Fruit fly (Drosophila melanogaster) whole organism, embryonic: ENCODE results near the gene CG43339.
A peak's percentile ranks its signal among the peaks of the same experiment; 100 is the strongest.

Experiments used
- Adf1 ChIP-seq: fragments of 200-800 bp; sonication (Bioruptor generic); IDR thresholded peaks from 2 replicates; pipeline ENCODE4 v1.3.6; 2022; ENCODE audit warnings: missing biosample characterization, missing genetic modification characterization
- B-H2 ChIP-seq: fragments of 200-800 bp; sonication (Bioruptor generic); optimal IDR thresholded peaks from 2 replicates; lab custom pipeline; 2018; ENCODE audit warnings: missing biosample characterization, mild to moderate bottlenecking, missing genetic modification characterization
- Bteb2 ChIP-seq: fragments of 200-800 bp; sonication (Bioruptor generic); optimal IDR thresholded peaks from 2 replicates; lab custom pipeline; 2016; ENCODE audit warnings: missing biosample characterization, missing genetic modification characterization
- C15 ChIP-seq: fragments of 200-800 bp; sonication (Bioruptor generic); IDR thresholded peaks from 3 replicates; pipeline ENCODE4 v1.3.6; 2022; ENCODE audit warnings: missing biosample characterization, missing genetic modification characterization
- CG11456 ChIP-seq: fragments of 200-800 bp; sonication (Bioruptor generic); IDR thresholded peaks from 3 replicates; pipeline ENCODE4 v1.3.6; 2022; ENCODE audit warnings: missing biosample characterization, missing genetic modification characterization
- CG12104 ChIP-seq: fragments of 200-800 bp; sonication (Bioruptor generic); optimal IDR thresholded peaks from 3 replicates; lab custom pipeline; 2016; ENCODE audit warnings: missing biosample characterization, missing genetic modification characterization
- CG13123 ChIP-seq: fragments of 200-800 bp; sonication (Bioruptor generic); optimal IDR thresholded peaks from 2 replicates; lab custom pipeline; 2016; ENCODE audit warnings: missing biosample characterization, missing genetic modification characterization
- CG14710 ChIP-seq: fragments of 200-800 bp; sonication (Bioruptor generic); optimal IDR thresholded peaks from 3 replicates; lab custom pipeline; 2019; ENCODE audit warnings: missing biosample characterization, mild to moderate bottlenecking, missing genetic modification characterization, moderate library complexity
- CG1529 ChIP-seq: fragments of 200-800 bp; sonication (Bioruptor generic); optimal IDR thresholded peaks from 3 replicates; lab custom pipeline; 2018; ENCODE audit warnings: missing biosample characterization, missing genetic modification characterization
- CG1602 ChIP-seq: fragments of 200-800 bp; sonication (Bioruptor generic); optimal IDR thresholded peaks from 3 replicates; lab custom pipeline; 2016; ENCODE audit warnings: missing biosample characterization, missing genetic modification characterization
- CG18011 ChIP-seq: fragments of 200-800 bp; sonication (Bioruptor generic); optimal IDR thresholded peaks from 2 replicates; lab custom pipeline; 2017; ENCODE audit warnings: missing biosample characterization, missing genetic modification characterization, mild to moderate bottlenecking, moderate library complexity, missing genotype
- CG2202 ChIP-seq: fragments of 200-800 bp; sonication (Bioruptor generic); optimal IDR thresholded peaks from 2 replicates; lab custom pipeline; 2018; ENCODE audit warnings: missing biosample characterization, mild to moderate bottlenecking, missing genetic modification characterization
- CG4820 ChIP-seq: fragments of 200-800 bp; sonication (Bioruptor generic); optimal IDR thresholded peaks from 3 replicates; lab custom pipeline; 2016; ENCODE audit warnings: missing biosample characterization, missing genetic modification characterization
- CG5245 ChIP-seq: fragments of 200-800 bp; sonication (Bioruptor generic); optimal IDR thresholded peaks from 3 replicates; lab custom pipeline; 2016; ENCODE audit warnings: missing biosample characterization, missing genetic modification characterization
- CG6689 ChIP-seq: fragments of 200-800 bp; sonication (Bioruptor generic); IDR thresholded peaks from 2 replicates; pipeline ENCODE4 v1.3.6; 2022; ENCODE audit warnings: missing biosample characterization, missing genetic modification characterization
- CG9817 ChIP-seq: fragments of 200-800 bp; sonication (Bioruptor generic); optimal IDR thresholded peaks from 2 replicates; lab custom pipeline; 2018; ENCODE audit warnings: missing biosample characterization, mild to moderate bottlenecking, missing genetic modification characterization, moderate library complexity
- Deaf1 ChIP-seq: fragments of 200-800 bp; optimal IDR thresholded peaks from 3 replicates; lab custom pipeline; 2019; ENCODE audit warnings: missing biosample characterization, mild to moderate bottlenecking, missing genetic modification characterization, moderate library complexity
- Ets97D ChIP-seq: fragments of 200-800 bp; sonication (Bioruptor generic); optimal IDR thresholded peaks from 3 replicates; lab custom pipeline; 2016; ENCODE audit warnings: missing biosample characterization, missing genetic modification characterization
- HLH3B ChIP-seq: fragments of 200-800 bp; sonication (Bioruptor generic); IDR thresholded peaks from 2 replicates; pipeline ENCODE4 v1.3.6; 2022; ENCODE audit warnings: missing biosample characterization, missing genetic modification characterization
- Hand ChIP-seq: fragments of 200-800 bp; sonication (Bioruptor generic); optimal IDR thresholded peaks from 2 replicates; lab custom pipeline; 2017; ENCODE audit warnings: mild to moderate bottlenecking, missing biosample characterization, missing genetic modification reagents, missing genetic modification characterization
- HmgZ ChIP-seq: fragments of 200-800 bp; sonication (Bioruptor generic); optimal IDR thresholded peaks from 2 replicates; lab custom pipeline; 2018; ENCODE audit warnings: missing biosample characterization, mild to moderate bottlenecking, missing genetic modification characterization
- Med ChIP-seq: fragments of 200-800 bp; sonication (Bioruptor generic); peaks from one replicate; lab custom pipeline; 2016; ENCODE audit warnings: missing biosample characterization, missing genetic modification characterization, mild to moderate bottlenecking, inconsistent platforms, moderate library complexity
- Neu2 ChIP-seq: fragments of 200-800 bp; sonication (Bioruptor generic); optimal IDR thresholded peaks from 3 replicates; lab custom pipeline; 2016; ENCODE audit warnings: missing biosample characterization, missing genetic modification characterization, borderline replicate concordance
- Sox100B ChIP-seq: fragments of 200-800 bp; sonication (Bioruptor generic); optimal IDR thresholded peaks from 3 replicates; lab custom pipeline; 2018; ENCODE audit warnings: missing biosample characterization, mild to moderate bottlenecking, missing genetic modification characterization
- ac ChIP-seq: fragments of 200-800 bp; sonication (Bioruptor generic); optimal IDR thresholded peaks from 3 replicates; lab custom pipeline; 2017; ENCODE audit warnings: missing biosample characterization, mild to moderate bottlenecking, missing genetic modification characterization
- ase ChIP-seq: fragments of 200-800 bp; sonication (Bioruptor generic); IDR thresholded peaks from 3 replicates; pipeline ENCODE4 v1.3.6; 2022; ENCODE audit warnings: missing biosample characterization, missing genetic modification characterization
- ash1 ChIP-seq: fragments of 200-800 bp; sonication (Bioruptor generic); optimal IDR thresholded peaks from 2 replicates; lab custom pipeline; 2018; ENCODE audit warnings: missing biosample characterization, mild to moderate bottlenecking, missing genetic modification characterization
- bowl ChIP-seq: fragments of 200-800 bp; sonication (Bioruptor generic); IDR thresholded peaks from 2 replicates; pipeline ENCODE4 v1.3.6; 2022; ENCODE audit warnings: missing biosample characterization, missing genetic modification characterization
- br ChIP-seq: fragments of >200 bp; optimal IDR thresholded peaks from 2 replicates; lab custom pipeline; 2017
- dan ChIP-seq: fragments of 200-800 bp; sonication (Bioruptor generic); IDR thresholded peaks from 2 replicates; pipeline ENCODE4 v1.3.6; 2022; ENCODE audit warnings: missing biosample characterization, missing genetic modification characterization
- dimm ChIP-seq: fragments of 200-800 bp; sonication (Bioruptor generic); IDR thresholded peaks from 2 replicates; pipeline ENCODE4 v1.3.6; 2022; ENCODE audit warnings: missing biosample characterization, missing genetic modification characterization
- en ChIP-seq: fragments of 200-800 bp; sonication (Bioruptor generic); optimal IDR thresholded peaks from 2 replicates; lab custom pipeline; 2016; ENCODE audit warnings: missing biosample characterization, missing genetic modification characterization
- eve ChIP-seq, 2 experiments: fragments of >200 bp; optimal IDR thresholded peaks; 2 replicates each; lab custom pipeline; 2017; ENCODE audit warnings: missing biosample characterization in 2 of 2, missing genetic modification characterization in 2 of 2
- fd64A ChIP-seq: fragments of 200-800 bp; sonication (Bioruptor generic); optimal IDR thresholded peaks from 3 replicates; lab custom pipeline; 2018; ENCODE audit warnings: missing biosample characterization, mild to moderate bottlenecking, missing genetic modification characterization
- gce ChIP-seq: fragments of 200-800 bp; sonication (Bioruptor generic); IDR thresholded peaks from 3 replicates; pipeline ENCODE4 v1.3.6; 2022; ENCODE audit warnings: missing biosample characterization, missing genetic modification characterization
- hb ChIP-seq: fragments of 200-800 bp; sonication (Bioruptor generic); IDR thresholded peaks from 3 replicates; pipeline ENCODE4 v1.3.6; 2022; ENCODE audit warnings: missing biosample characterization, missing genetic modification characterization; ENCODE audit not compliant: partially characterized antibody
- hbn ChIP-seq: fragments of 200-800 bp; sonication (Bioruptor generic); IDR thresholded peaks from 2 replicates; pipeline ENCODE4 v1.3.6; 2022; ENCODE audit warnings: missing biosample characterization, missing genetic modification characterization; ENCODE audit not compliant: partially characterized antibody
- kah ChIP-seq: fragments of 200-800 bp; sonication (Bioruptor generic); optimal IDR thresholded peaks from 2 replicates; lab custom pipeline; 2018; ENCODE audit warnings: missing biosample characterization, mild to moderate bottlenecking, missing genetic modification characterization
- lov ChIP-seq, 2 experiments: fragments of 200-800 bp in 1 of 2; fragments of >200 bp in 1 of 2; sonication (Bioruptor generic) in 1 of 2; IDR thresholded peaks in 1 of 2; optimal IDR thresholded peaks in 1 of 2; 2 replicates in 1 of 2; 3 replicates in 1 of 2; pipeline versions ENCODE4 v1.3.6 to Lab custom; 2017 to 2022; ENCODE audit warnings: missing biosample characterization in 1 of 2, missing genetic modification characterization in 1 of 2
- mld ChIP-seq: fragments of 200-800 bp; sonication (Bioruptor generic); IDR thresholded peaks from 3 replicates; pipeline ENCODE4 v1.3.6; 2022; ENCODE audit warnings: missing biosample characterization, missing genetic modification characterization; ENCODE audit not compliant: partially characterized antibody
- p53 ChIP-seq: fragments of 200-800 bp; sonication (Bioruptor generic); optimal IDR thresholded peaks from 2 replicates; lab custom pipeline; 2016; ENCODE audit warnings: missing biosample characterization, missing genetic modification characterization
- prd ChIP-seq, 3 experiments: fragments of >200 bp in 2 of 3; fragments of 200-800 bp in 1 of 3; sonication (Bioruptor generic) in 1 of 3; optimal IDR thresholded peaks in 2 of 3; IDR thresholded peaks in 1 of 3; 2 replicates in 2 of 3; 3 replicates in 1 of 3; pipeline versions ENCODE4 v1.3.6 to Lab custom; 2017 to 2022; ENCODE audit warnings: missing biosample characterization in 1 of 3, missing genetic modification characterization in 1 of 3
- sim ChIP-seq: fragments of 200-800 bp; sonication (Bioruptor generic); IDR thresholded peaks from 2 replicates; pipeline ENCODE4 v1.3.6; 2022; ENCODE audit warnings: missing biosample characterization, missing genetic modification characterization
- sob ChIP-seq: fragments of 200-800 bp; sonication (Bioruptor generic); IDR thresholded peaks from 2 replicates; pipeline ENCODE4 v1.3.6; 2022; ENCODE audit warnings: missing biosample characterization, missing genetic modification characterization
- ssp ChIP-seq: fragments of 200-800 bp; sonication (Bioruptor generic); IDR thresholded peaks from 2 replicates; pipeline ENCODE4 v1.3.6; 2022; ENCODE audit warnings: missing biosample characterization, missing genetic modification characterization
- tna ChIP-seq: fragments of 200-800 bp; sonication (Bioruptor generic); IDR thresholded peaks from 2 replicates; pipeline ENCODE4 v1.3.6; 2022; ENCODE audit warnings: missing biosample characterization, missing genetic modification characterization; ENCODE audit not compliant: partially characterized antibody
- twi ChIP-seq: fragments of 200-800 bp; optimal IDR thresholded peaks from 2 replicates; lab custom pipeline; 2019; ENCODE audit warnings: missing biosample characterization, mild to moderate bottlenecking, missing genetic modification characterization, moderate library complexity
- z ChIP-seq: fragments of 200-800 bp; sonication (Bioruptor generic); IDR thresholded peaks from 3 replicates; pipeline ENCODE4 v1.3.6; 2022; ENCODE audit warnings: missing biosample characterization, missing genetic modification characterization

Gene CG43339

dm6 chr2L:18702721-18703488 lies 29.8 kb upstream of the CG43339 start, which contains the start of the genes CG10376 and CG10343 (continued):
- TF ChIP-seq Med (peak; percentile 89), Sox100B (GFP tag; lab: Kevin White, UChicago) (peak; percentile 86), CG1602 (GFP tag; lab: Kevin White, UChicago) (peak; percentile 91), hbn (GFP tag; lab: Robert Waterston, UW) (no peak), Adf1 (GFP tag; lab: Robert Waterston, UW) (peak; percentile 66), ash1 (GFP tag; lab: Kevin White, UChicago) (no peak), CG6689 (GFP tag; lab: Robert Waterston, UW) (peak; percentile 89), CG9817 (tag; lab: Kevin White, UChicago) (peak; percentile 96), tna (GFP tag; lab: Robert Waterston, UW) (peak; percentile 35), ase (GFP tag; lab: Robert Waterston, UW) (peak; percentile 62; the same call in 1 of the 3 replicates), mld (GFP tag; lab: Robert Waterston, UW) (peak; percentile 73; the same call in 2 of the 3 replicates), Hand (GFP tag; lab: Kevin White, UChicago) (peak; percentile 41), bowl (GFP tag; lab: Robert Waterston, UW) (peak; percentile 59; the same call in 1 of the 2 replicates), gce (GFP tag; lab: Robert Waterston, UW) (no peak), dimm (GFP tag; lab: Robert Waterston, UW) (0 out of 2 replicates have a peak, but pooled peaks have one; percentile 26), prd (optimal IDR thresholded peaks at IDR 0.05; lab: Kevin White, UChicago) (no peak), prd (GFP tag; IDR thresholded peaks at IDR 0.05; lab: Robert Waterston, UW) (peak; percentile 93), Bteb2 (GFP tag; lab: Kevin White, UChicago) (no peak), CG2202 (tag; lab: Kevin White, UChicago) (peak; percentile 66), fd64A (GFP tag; lab: Kevin White, UChicago) (no peak), Ets97D (GFP tag; lab: Kevin White, UChicago) (peak; percentile 35), CG1529 (GFP tag; lab: Kevin White, UChicago) (peak; percentile 62), CG14710 (peak; percentile 96), en (GFP tag; lab: Kevin White, UChicago) (no peak), br (lab: Kevin White, UChicago) (no peak), hb (GFP tag; lab: Robert Waterston, UW) (no peak), CG5245 (GFP tag; lab: Kevin White, UChicago) (peak; percentile 47), sob (GFP tag; lab: Robert Waterston, UW) (peak; percentile 89), ac (no peak), HmgZ (tag; lab: Kevin White, UChicago) (peak; percentile 81), eve (GFP tag; optimal IDR thresholded peaks at IDR 0.05; lab: Kevin White, UChicago) (no peak), Neu2 (GFP tag; lab: Kevin White, UChicago) (no peak), Deaf1 (tag; lab: Kevin White, UChicago) (peak; percentile 65), HLH3B (GFP tag; lab: Robert Waterston, UW) (peak; percentile 77), ssp (GFP tag; lab: Robert Waterston, UW) (peak; percentile 99), lov (optimal IDR thresholded peaks at IDR 0.05; lab: Kevin White, UChicago) (no peak), lov (GFP tag; IDR thresholded peaks at IDR 0.05; lab: Robert Waterston, UW) (no peak), B-H2 (GFP tag; lab: Kevin White, UChicago) (peak; percentile 86), C15 (GFP tag; lab: Robert Waterston, UW) (no peak; the same call in 2 of the 3 replicates), twi (tag; lab: Kevin White, UChicago) (peak; percentile 90), CG18011 (GFP tag; lab: Kevin White, UChicago) (peak; percentile 51), CG13123 (peak; percentile 55), z (GFP tag; lab: Robert Waterston, UW) (no peak), CG4820 (GFP tag; lab: Kevin White, UChicago) (peak; percentile 81), dan (GFP tag; lab: Robert Waterston, UW) (0 out of 2 replicates have a peak, but pooled peaks have one; percentile 19), CG12104 (GFP tag; lab: Kevin White, UChicago) (peak; percentile 82), CG11456 (peak; percentile 76; the same call in 2 of the 3 replicates), sim (0 out of 2 replicates have a peak, but pooled peaks have one; percentile 41), kah (GFP tag; lab: Kevin White, UChicago) (peak; percentile 54), p53 (GFP tag; lab: Kevin White, UChicago) (peak; percentile 34)
